Worm (Caenorhabditis elegans): ENCODE measurements around the gene nhr-176.
A peak's percentile ranks its signal among the peaks of the same experiment; 100 is the strongest.
"Not testable (repeated sequence)": the region's sequence is repeated elsewhere in the genome, so short reads cannot be mapped to it uniquely, and the experiment has no call there.

The nhr-176 gene

ce11 chrV:16036166-16036565 is 35.0 kb upstream of the nhr-176 start, which contains the start of gene T10C6.10:
Gene T10C6.10, plus strand, starts transcription at chrV:16036413.
- TF ChIP-seq fos-1 (tag; optimal IDR thresholded peaks at IDR 0.05) (no peak), ztf-4 (tag; optimal IDR thresholded peaks at IDR 0.05) (no peak), egl-27 (tag; optimal IDR thresholded peaks at IDR 0.05) (no peak), peb-1 (tag; optimal IDR thresholded peaks at IDR 0.05) (no peak), sma-9 (GFP tag; optimal IDR thresholded peaks at IDR 0.05) (no peak), sma-9 (tag; optimal IDR thresholded peaks at IDR 0.05) (no peak), zag-1 (tag; optimal IDR thresholded peaks at IDR 0.05) (no peak), nhr-25 (tag; optimal IDR thresholded peaks at IDR 0.05) (no peak), F13H6.1 (tag; optimal IDR thresholded peaks at IDR 0.05) (no peak), nhr-129 (tag; optimal IDR thresholded peaks at IDR 0.05) (no peak), alr-1 (tag; optimal IDR thresholded peaks at IDR 0.05) (no peak), Y55F3AM.14 (GFP tag; optimal IDR thresholded peaks at IDR 0.05) (no peak), nhr-237 (tag; optimal IDR thresholded peaks at IDR 0.05) (no peak), C34F6.9 (tag; optimal IDR thresholded peaks at IDR 0.05) (no peak), mdl-1 (tag; optimal IDR thresholded peaks at IDR 0.05) (no peak), sem-4 (tag; optimal IDR thresholded peaks at IDR 0.05) (no peak), ztf-11 (tag; optimal IDR thresholded peaks at IDR 0.05) (no peak), mbf-1 (tag; optimal IDR thresholded peaks at IDR 0.05) (no peak), ceh-82 (tag; optimal IDR thresholded peaks at IDR 0.05) (no peak), ama-1 (optimal IDR thresholded peaks at IDR 0.05) (no peak), skn-1 (tag; optimal IDR thresholded peaks at IDR 0.05) (no peak)

- TF ChIP-seq fos-1 (tag; optimal IDR thresholded peaks at IDR 0.05) (peak; percentile 49), sma-3 (GFP tag; optimal IDR thresholded peaks at IDR 0.05) (peak; percentile 39), nhr-6 (tag; optimal IDR thresholded peaks at IDR 0.05) (peak; percentile 52), nhr-129 (tag; optimal IDR thresholded peaks at IDR 0.05) (peak; percentile 27), lsy-2 (tag; optimal IDR thresholded peaks at IDR 0.05) (peak in 1 of 2 experiments; percentile 38), nhr-25 (tag; optimal IDR thresholded peaks at IDR 0.05) (peak; percentile 85), ceh-16 (tag; optimal IDR thresholded peaks at IDR 0.05) (peak; percentile 95), F13H6.1 (tag; optimal IDR thresholded peaks at IDR 0.05) (peak; percentile 27), sma-9 (GFP tag; optimal IDR thresholded peaks at IDR 0.05) (peak; percentile 59), lin-13 (GFP tag; optimal IDR thresholded peaks at IDR 0.05) (peak; percentile 24)
- not testable (repeated sequence) for TF ChIP-seq sma-9 (tag; optimal IDR thresholded peaks at IDR 0.05)
Measured at ce11 chrV:16040140-16040827, 30.8 kb upstream of the nhr-176 start, which contains the start of the genes his-4 and his-3. Gene his-4, minus strand, starts transcription at chrV:16040515. Gene his-3, plus strand, starts transcription at chrV:16040808.

- no peak for TF ChIP-seq R02D3.7 (tag; optimal IDR thresholded peaks at IDR 0.05)
- no peak for TF ChIP-seq nhr-12 (tag; optimal IDR thresholded peaks at IDR 0.05)
- TF ChIP-seq lin-13 (GFP tag; optimal IDR thresholded peaks at IDR 0.05): no peak
- no peak for TF ChIP-seq nhr-25 (tag; optimal IDR thresholded peaks at IDR 0.05)
- TF ChIP-seq lin-39 (tag; optimal IDR thresholded peaks at IDR 0.05): no peak
- no peak for TF ChIP-seq nhr-23 (tag; optimal IDR thresholded peaks at IDR 0.05)
Measured at ce11 chrV:16041412-16041811, 29.7 kb upstream of the nhr-176 start.

ce11 chrV:16041925-16042742 is 29.0 kb upstream of the nhr-176 start, which contains the start of the genes his-2 and his-1:
Gene his-2, minus strand, starts transcription at chrV:16042283.
Gene his-1, plus strand, starts transcription at chrV:16042520.
- peak; percentile 19 for TF ChIP-seq nhr-25 (tag; optimal IDR thresholded peaks at IDR 0.05)

ce11 chrV:16042743-16043014 is 28.4 kb upstream of the nhr-176 start:
- TF ChIP-seq ZK546.5 (tag; optimal IDR thresholded peaks at IDR 0.05): no peak
- TF ChIP-seq ztf-4 (tag; optimal IDR thresholded peaks at IDR 0.05): no peak
- TF ChIP-seq lin-39 (tag; optimal IDR thresholded peaks at IDR 0.05): no peak
- no peak for TF ChIP-seq zag-1 (tag; optimal IDR thresholded peaks at IDR 0.05)
- no peak for TF ChIP-seq egl-27 (tag; optimal IDR thresholded peaks at IDR 0.05)
- TF ChIP-seq dmd-4 (tag; optimal IDR thresholded peaks at IDR 0.05): no peak
